Worm (Caenorhabditis elegans): ENCODE data around the gene K08E4.2.

- TF ChIP-seq hmbx-1 (tag; optimal IDR thresholded peaks at IDR 0.05) (no peak), tbx-37 (GFP tag; conservative IDR thresholded peaks at IDR 0.05) (no peak), scrt-1 (GFP tag; IDR thresholded peaks at IDR 0.05) (no peak), ama-1 (optimal IDR thresholded peaks at IDR 0.05) (no peak), sea-1 (GFP tag; conservative IDR thresholded peaks at IDR 0.05) (no peak), flt-1 (GFP tag; IDR thresholded peaks at IDR 0.05) (no peak), B0310.2 (tag; optimal IDR thresholded peaks at IDR 0.05) (no peak), ceh-36 (tag; optimal IDR thresholded peaks at IDR 0.05) (no peak), F13C5.2 (tag; optimal IDR thresholded peaks at IDR 0.05) (no peak), hnd-1 (tag; optimal IDR thresholded peaks at IDR 0.05) (no peak), aly-1 (tag; optimal IDR thresholded peaks at IDR 0.05) (no peak), ets-7 (tag; optimal IDR thresholded peaks at IDR 0.05) (no peak), hmg-4 (GFP tag; optimal IDR thresholded peaks at IDR 0.05) (no peak), pes-1 (GFP tag; IDR thresholded peaks at IDR 0.05) (no peak)
Observed at ce11 chrIV:12093819-12094218, 37.4 kb upstream of the K08E4.2 start, which contains the start of gene F11A10.5.
